Fruit fly (Drosophila melanogaster): ENCODE measurements around the gene f.

f gene

DNA sequence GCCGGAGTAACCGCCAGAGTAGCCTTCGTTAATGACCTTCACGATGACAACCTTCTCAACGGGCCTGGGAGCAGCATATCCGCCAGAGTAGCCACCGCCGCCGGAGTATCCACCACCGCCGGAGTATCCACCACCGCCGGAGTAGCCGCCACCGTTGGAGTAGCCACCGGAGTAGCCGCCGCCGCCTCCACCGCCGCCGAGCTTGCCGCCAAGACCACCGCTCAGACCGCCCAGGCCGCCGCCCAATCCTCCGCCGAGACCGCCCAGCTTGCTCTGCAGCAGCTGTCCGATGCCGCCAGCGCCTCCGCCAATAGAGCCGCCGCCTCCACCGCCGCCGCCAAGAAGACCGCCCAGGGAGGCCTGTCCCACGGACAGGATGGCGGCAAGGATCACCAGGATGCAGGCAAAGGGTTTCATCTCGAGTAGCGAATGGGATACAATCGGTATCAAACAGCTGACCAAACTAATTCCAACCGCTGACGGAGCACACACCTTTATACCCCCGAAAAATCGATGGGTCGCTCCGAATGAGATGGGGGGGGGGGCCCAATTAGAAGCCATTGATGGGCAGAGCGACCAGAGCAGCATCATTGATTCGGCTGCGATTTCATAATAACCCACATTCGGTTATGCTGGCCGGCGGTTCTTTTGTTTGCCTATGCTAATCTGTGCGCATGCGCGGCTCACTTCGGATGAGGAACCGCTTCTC lies 6.6 kb upstream of the f start:
- TF ChIP-seq CG17801 (GFP tag; optimal IDR thresholded peaks at IDR 0.05; ENCODE audit: partially characterized antibody): no peak

DNA sequence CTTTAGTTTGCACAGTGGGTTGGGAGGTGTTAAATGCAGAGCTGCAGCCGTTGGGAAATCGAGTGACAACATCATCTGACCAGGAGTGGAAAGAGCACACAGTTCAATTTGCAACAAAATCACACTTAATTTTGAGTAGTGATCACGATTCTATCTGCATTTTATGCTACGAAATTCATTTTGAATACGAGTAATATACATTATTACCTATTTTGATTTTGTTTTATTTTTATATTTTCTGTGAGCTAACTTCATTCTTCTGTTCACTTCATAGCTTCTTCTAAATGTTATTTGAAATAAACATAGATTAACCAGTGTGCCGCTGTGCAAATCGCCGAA lies 6.1 kb upstream of the f start, which contains the start of gene CG10598:
CG10598 (minus strand) TSS at position 187 of the 339 bp plus-strand sequence.
- TF ChIP-seq CG17801 (GFP tag; optimal IDR thresholded peaks at IDR 0.05; ENCODE audit: partially characterized antibody): no peak

DNA sequence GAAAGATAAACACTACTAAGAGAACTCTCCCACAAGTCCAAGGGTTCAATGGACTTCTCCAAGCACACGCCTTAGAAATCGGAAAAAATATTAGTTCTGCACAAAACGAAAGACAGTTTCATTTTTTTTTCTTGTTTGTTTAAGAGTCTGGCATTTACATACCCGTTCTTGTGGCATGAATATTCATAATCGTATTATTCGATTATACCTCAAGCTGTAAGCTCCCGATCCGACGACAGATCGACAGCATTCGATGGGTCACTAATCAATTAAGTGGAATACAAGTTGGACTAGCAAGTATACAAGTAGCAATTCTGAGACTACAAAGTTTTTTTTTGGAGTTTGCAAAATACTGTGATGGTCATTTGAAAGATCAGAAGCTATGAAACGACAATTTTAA lies 5.3 kb upstream of the f start:
- no peak for TF ChIP-seq CG17801 (GFP tag; optimal IDR thresholded peaks at IDR 0.05; ENCODE audit: partially characterized antibody)

DNA sequence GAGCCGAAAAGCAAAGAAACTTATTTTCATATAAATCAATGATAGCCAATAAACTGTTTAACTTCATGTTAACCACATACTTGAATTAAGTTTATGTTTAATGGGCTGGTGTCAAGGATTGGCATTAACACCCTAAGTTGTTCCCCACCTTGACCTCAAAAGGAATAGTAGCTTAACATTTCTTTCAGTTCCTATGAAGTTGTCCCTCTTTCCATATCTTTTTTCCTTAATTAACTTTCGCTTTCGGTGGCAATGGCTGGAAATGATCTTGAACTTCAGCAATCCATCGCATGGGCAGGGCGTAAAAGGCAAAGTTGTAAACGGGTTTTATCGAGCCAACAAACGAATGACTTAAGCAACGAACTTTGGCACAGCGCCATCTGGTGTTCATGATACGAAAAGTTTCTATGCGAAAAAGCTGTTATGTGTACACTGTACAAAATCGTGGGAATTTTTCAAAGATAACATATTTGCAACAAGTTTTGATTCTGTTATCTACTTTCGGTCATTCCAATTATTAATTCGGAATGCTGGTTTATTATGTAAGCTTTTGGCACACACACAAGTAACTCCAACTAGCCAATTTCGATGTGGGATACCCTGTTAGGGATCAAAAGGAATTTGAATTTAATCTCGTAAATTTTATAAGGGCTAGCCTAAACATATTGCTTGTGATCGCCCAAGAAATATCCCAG lies 3.1 kb upstream of the f start:
- no peak for TF ChIP-seq CG17801 (GFP tag; optimal IDR thresholded peaks at IDR 0.05; ENCODE audit: partially characterized antibody)

DNA sequence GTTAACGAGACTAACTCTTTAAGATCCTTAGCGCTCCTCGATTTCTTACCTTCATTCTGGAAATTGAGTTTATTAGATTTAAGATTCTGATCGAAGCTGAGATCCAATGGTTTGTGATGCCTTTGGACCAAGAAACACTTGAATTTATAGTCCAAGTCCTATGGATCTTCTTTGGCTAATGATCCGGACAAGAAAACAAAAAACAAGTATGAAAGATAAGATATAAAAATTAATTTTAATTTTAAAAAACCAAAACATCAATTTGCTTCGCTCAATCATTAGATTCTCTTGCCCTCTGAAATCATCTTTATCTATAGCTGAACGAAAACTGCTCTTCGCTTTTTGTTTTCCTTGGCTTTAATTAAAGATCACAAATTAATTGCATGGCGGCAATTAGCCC lies 1.8 kb upstream of the f start, which contains the start of gene CG10597:
CG10597 (minus strand) TSS at position 101 of the 400 bp plus-strand sequence.
- no peak for TF ChIP-seq CG17801 (GFP tag; optimal IDR thresholded peaks at IDR 0.05; ENCODE audit: partially characterized antibody)

DNA sequence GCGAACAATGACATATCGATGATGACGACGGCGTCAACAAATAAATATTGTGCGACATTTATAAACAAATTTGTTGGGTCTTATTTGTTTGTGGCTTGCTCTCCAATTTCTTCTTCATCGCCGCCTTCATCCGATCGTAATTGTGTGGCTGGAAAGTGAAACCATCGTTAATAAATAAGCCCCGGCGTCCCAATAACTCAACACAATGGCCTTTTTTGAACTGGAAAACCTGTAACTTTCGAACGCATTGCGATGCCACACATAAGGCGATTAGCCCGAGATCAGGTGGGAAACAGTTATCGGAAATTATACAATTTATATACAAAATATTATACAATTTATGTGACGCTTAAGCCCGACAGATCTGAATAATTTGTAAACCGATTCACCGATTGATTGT lies 3.7 kb downstream of the f start:
- no peak for TF ChIP-seq CG17801 (GFP tag; optimal IDR thresholded peaks at IDR 0.05; ENCODE audit: partially characterized antibody)

DNA sequence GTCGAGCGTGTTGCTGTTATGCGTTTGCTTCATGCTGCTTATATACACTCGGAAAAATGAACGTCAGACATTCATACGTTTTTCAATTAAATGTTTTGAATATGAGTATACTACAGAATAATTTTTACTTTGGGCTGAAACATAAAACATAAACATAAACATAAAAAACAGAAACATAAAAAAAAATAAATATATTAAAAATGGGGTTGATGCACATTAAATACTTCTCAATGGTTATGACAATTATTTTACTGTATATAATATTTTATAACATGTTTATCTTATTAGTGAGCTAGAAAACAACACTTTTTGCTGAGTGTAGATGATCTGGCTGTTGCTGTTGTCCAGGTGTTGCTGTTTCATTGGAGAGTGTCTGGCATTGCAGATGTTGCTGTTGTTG lies 4.7 kb downstream of the f start:
- no peak for TF ChIP-seq CG17801 (GFP tag; optimal IDR thresholded peaks at IDR 0.05; ENCODE audit: partially characterized antibody)

DNA sequence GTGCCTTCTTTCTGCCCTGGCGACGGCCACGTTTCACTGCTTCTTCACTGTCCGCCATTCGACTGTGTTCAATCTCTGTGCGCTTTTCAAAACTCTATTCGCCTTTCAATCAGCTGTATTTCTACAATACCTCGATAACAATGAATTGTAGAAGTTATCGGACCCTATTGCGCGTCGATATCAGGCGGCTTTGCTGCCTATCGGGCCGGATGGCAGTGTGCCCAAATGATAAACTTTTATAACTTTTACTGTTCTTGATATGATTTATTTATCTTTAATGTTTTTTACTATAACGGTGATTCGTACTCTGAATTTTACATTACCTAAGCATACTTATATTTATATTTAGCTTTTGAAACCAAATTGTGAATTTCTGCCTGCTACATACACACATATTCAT lies 12.1 kb downstream of the f start, which contains the start of gene CG8915:
CG8915 (minus strand) TSS at position 148 of the 400 bp plus-strand sequence.
- TF ChIP-seq CG17801 (GFP tag; optimal IDR thresholded peaks at IDR 0.05; ENCODE audit: partially characterized antibody): peak; percentile 38

DNA sequence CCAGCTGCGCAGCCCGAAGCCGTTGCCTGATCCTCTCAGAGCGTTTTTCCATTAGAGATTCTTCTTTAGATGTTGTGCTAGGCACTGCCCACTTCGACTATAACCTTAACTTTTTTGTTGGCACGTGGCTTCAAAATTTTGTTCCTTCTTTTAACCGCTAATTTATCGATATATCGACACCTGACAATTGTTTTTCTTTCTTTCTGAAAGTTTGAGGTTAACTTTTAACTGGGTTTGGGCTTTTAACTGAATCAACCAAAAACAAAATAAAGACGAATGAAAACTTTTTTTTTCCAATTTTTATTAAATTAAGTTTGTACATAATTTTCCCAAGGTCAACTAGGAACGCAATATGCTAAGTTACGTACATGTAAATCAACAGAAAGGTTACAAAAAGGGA lies 14.2 kb downstream of the f start, which contains the start of gene CG42854:
CG42854 (minus strand) TSS at position 101 of the 400 bp plus-strand sequence.
- no peak for TF ChIP-seq CG17801 (GFP tag; optimal IDR thresholded peaks at IDR 0.05; ENCODE audit: partially characterized antibody)

DNA sequence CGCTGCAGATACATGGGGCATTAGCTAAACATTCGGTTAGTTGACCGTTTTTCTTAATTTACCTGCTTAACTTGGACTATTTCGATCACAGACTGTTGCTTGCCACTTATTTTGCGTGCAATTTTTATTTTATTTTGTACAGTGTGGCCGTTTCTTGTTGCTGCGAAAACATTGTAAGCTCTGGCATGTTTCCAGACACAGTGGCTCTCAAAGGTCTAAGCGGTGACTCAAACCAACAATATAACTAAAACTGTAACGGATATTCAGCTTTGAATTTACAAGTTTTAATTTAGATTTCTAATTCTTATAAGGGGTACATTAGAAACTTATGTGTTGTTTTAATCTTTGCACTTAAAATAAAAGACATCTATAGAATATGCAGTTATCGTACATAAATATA lies 16.6 kb downstream of the f start, which contains the start of gene CG8675:
CG8675 (minus strand) TSS at position 177 of the 400 bp plus-strand sequence.
- TF ChIP-seq CG17801 (GFP tag; optimal IDR thresholded peaks at IDR 0.05; ENCODE audit: partially characterized antibody): peak; percentile 16

DNA sequence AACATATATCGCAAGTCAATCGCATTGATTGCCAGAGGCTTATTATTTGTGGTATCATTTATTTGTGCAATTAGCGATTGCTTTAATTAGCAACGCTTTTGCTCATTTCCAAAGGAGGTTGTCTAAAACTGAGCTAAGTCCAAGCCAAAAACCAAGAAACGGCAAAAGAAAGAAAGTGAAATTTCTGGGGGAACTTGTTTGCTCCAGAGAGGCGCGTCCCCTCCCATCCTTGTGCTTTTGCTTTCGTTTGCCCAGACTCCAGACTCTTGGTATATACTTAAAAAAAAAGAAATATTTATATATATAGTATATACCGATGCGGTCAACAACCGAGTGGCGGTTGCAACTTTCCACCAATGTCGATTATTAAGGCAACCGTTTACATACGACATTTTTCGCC lies 21.4 kb downstream of the f start:
- no peak for TF ChIP-seq CG17801 (GFP tag; optimal IDR thresholded peaks at IDR 0.05; ENCODE audit: partially characterized antibody)

DNA sequence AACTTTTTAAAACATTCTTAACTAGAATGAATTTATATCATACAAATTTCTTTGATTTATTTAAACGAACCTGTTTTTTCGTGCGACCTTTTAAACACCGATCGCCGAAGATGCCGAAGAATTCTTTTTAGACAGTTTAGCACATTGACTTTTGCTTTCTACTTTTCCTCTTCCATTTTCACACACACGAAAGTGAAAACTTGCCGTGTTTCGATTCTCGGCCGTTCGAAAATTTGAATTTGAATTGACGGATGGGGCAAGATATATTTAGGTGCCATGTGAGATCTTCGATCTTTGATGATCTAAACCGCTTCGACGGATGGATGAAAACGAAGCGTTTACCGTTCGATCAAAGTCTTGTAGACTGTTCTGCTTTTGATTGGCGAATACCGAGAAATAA lies 22.9 kb downstream of the f start:
- TF ChIP-seq CG17801 (GFP tag; optimal IDR thresholded peaks at IDR 0.05; ENCODE audit: partially characterized antibody): no peak

DNA sequence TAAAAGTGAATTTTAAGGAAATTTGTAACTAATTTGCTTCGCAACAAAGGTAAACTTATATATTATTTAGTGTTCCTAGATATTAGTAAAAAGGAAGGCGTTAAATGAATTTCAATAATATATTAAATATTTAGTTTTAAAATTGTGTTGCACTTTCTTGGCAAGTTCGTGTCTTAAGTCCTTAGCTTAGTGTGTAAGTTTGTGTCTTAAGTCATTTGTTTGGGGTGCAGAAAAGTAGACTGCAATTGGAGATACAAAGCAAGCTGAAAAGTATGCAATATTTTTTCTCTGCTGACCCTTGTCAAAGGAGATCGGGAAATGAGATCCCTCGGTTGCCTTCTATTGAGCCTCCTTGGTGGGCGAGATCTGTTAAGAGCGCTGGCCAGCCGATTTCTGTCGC lies 29.3 kb downstream of the f start:
- no peak for TF ChIP-seq CG17801 (GFP tag; optimal IDR thresholded peaks at IDR 0.05; ENCODE audit: partially characterized antibody)

DNA sequence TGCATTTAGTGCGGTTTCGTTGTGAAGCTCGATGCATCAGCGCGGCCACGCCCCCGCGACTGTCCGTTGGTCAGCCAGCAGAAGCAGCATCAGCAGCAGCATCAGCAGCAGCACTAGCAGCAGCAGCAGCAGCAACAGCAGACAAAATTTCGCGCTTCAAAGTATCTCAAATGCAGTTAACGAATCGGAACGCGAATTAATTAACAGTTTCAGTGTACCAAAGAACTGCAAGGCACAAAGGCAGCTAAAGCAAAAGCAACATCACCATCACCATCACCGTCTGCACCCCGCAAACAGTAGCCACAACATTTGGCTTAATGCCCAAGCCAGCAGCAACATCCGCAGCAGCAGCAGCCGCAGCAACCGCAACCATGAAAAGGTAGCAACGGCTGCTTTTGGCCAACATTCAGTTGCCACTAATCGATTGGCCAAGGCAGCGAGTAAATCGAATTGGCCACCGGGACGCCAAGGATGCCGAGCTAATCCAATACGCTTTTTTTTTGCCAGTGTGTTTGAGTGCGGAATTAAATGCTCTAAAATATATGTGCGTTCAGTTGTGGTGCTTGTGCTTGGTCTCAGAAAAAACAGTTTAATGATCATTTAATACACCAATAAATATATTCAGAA lies 32.8 kb downstream of the f start:
- TF ChIP-seq CG17801 (GFP tag; optimal IDR thresholded peaks at IDR 0.05; ENCODE audit: partially characterized antibody): no peak

DNA sequence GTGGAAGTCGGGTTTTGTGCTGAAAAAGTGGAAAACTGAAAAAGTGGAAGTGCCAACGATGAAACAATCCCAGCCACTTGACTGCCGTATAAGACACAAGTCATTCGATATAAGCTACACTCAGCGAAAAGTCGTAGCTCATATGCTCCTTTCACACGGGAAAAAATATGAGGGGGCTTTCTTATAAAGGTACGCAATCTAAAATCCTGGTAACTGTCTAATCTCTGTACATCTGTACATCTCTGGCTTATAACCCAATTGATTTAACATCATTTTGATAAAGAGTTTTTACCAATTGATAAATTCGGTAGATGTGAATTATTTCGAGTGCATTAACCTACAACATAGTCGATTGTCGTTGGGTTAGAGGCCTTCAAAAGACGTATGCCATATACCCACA lies 42.1 kb downstream of the f start:
- no peak for TF ChIP-seq CG17801 (GFP tag; optimal IDR thresholded peaks at IDR 0.05; ENCODE audit: partially characterized antibody)

DNA sequence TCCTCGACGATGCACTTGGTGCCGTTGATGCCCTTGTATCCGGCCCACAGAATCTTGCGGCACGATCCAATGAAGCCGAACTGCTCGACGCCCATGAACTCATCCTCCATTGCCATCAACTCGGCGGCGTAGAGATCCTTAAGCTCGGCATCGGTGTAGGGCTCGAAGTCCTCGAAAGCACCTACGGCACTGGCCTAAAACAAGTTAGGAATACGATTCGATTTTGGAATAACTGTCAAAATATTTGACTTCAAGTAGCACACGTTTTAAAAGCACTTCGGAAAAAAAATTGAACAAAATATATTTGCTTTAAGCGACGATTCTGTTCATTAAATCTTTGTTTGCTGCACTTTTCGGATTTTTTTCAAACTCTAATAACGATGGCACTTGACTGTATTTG lies 49.5 kb downstream of the f start, which contains the start of gene CG5445:
CG5445 (plus strand) TSS at position 301 of the 400 bp plus-strand sequence.
- no peak for TF ChIP-seq CG17801 (GFP tag; optimal IDR thresholded peaks at IDR 0.05; ENCODE audit: partially characterized antibody)

Measured in ovary, adult (tissue).